Fruit fly (Drosophila melanogaster): ENCODE data around the gene CG2150.

The CG2150 gene

DNA sequence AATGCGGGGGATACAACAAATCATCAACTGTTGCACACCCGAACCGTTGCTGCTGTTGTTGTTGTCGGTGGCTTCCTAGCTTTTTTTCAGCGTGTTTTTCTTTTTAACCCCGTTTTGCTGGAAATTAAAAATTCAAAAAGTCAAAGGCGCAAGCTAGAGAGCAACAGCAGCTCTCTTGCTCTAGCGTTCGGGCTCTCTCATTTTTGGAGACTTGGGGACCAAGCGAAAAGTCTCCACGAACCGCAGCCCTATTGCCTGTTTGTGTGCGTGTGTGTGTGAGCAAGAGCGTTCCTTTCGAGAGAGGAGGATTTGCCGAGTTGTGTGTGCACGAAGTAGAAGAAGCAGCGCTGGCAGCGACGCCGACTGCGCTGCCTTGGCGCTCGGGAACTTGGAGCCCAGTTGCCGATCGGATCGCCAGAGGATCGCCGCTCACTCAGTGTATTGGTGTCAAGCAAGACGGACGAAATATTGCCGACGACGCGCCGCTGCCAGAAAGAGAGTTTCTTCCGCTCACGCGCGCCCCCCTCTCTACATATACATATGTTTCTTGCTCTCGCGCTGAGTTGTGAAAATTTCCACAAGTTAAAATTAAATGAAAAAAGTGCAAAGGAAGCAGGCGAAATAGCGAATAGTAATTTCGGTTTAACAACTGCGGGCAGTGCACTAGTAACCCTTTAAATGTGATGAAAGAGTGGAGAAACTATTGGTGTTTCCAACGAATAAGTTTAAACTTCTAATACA is 39.8 kb downstream of the CG2150 start (continued):
- TF ChIP-seq tio (GFP tag; optimal IDR thresholded peaks at IDR 0.05) (no peak), Atf6 (GFP tag; IDR thresholded peaks at IDR 0.05) (0 out of 2 replicates have a peak, but pooled peaks have one; percentile 11), CG4730 (GFP tag; IDR thresholded peaks at IDR 0.05) (no peak), her (GFP tag; optimal IDR thresholded peaks at IDR 0.05) (peak; percentile 31), peb (GFP tag; IDR thresholded peaks at IDR 0.05) (no peak), CG4360 (GFP tag; IDR thresholded peaks at IDR 0.05) (peak; percentile 95), B-H1 (GFP tag; IDR thresholded peaks at IDR 0.05) (no peak; the same call in 2 of the 3 replicates), otp (GFP tag; IDR thresholded peaks at IDR 0.05) (no peak), ttk (GFP tag; IDR thresholded peaks at IDR 0.05) (0 out of 2 replicates have a peak, but pooled peaks have one; percentile 9), ato (GFP tag; IDR thresholded peaks at IDR 0.05; ENCODE audit: partially characterized antibody) (0 out of 2 replicates have a peak, but pooled peaks have one; percentile 18), fd96Cb (tag; optimal IDR thresholded peaks at IDR 0.05) (no peak), CG32532 (GFP tag; IDR thresholded peaks at IDR 0.05) (0 out of 2 replicates have a peak, but pooled peaks have one; percentile 41), CG1603 (tag; optimal IDR thresholded peaks at IDR 0.05) (peak; percentile 15), CG12071 (GFP tag; optimal IDR thresholded peaks at IDR 0.05) (peak; percentile 19), dpn (GFP tag; optimal IDR thresholded peaks at IDR 0.05) (peak in 1 of 2 experiments; percentile 8), Scr (GFP tag; IDR thresholded peaks at IDR 0.05; ENCODE audit: partially characterized antibody) (0 out of 2 replicates have a peak, but pooled peaks have one; percentile 36), ken (GFP tag; IDR thresholded peaks at IDR 0.05) (no peak), Taf1 (GFP tag; IDR thresholded peaks at IDR 0.05) (no peak), hkb (optimal IDR thresholded peaks at IDR 0.05) (no peak), hkb (GFP tag; IDR thresholded peaks at IDR 0.05) (peak; percentile 60; the same call in 1 of the 2 replicates), NFAT (GFP tag; IDR thresholded peaks at IDR 0.05) (peak; percentile 70), CG11695 (GFP tag; IDR thresholded peaks at IDR 0.05) (0 out of 3 replicates have a peak, but pooled peaks have one; percentile 37), lov (optimal IDR thresholded peaks at IDR 0.05) (no peak), lov (GFP tag; IDR thresholded peaks at IDR 0.05) (peak; percentile 59; the same call in 1 of the 3 replicates), pros (GFP tag; optimal IDR thresholded peaks at IDR 0.05) (peak; percentile 85), CG33213 (GFP tag; optimal IDR thresholded peaks at IDR 0.05) (no peak), CG13296 (GFP tag; optimal IDR thresholded peaks at IDR 0.05) (no peak), CG18599 (GFP tag; optimal IDR thresholded peaks at IDR 0.05) (peak; percentile 29), HHEX (GFP tag; optimal IDR thresholded peaks at IDR 0.05) (no peak), chm (GFP tag; IDR thresholded peaks at IDR 0.05) (peak; percentile 69), z (GFP tag; IDR thresholded peaks at IDR 0.05) (peak; percentile 52; the same call in 1 of the 3 replicates), tna (GFP tag; IDR thresholded peaks at IDR 0.05; ENCODE audit: partially characterized antibody) (0 out of 2 replicates have a peak, but pooled peaks have one; percentile 11), PHDP (tag; optimal IDR thresholded peaks at IDR 0.05) (no peak), lola (GFP tag; optimal IDR thresholded peaks at IDR 0.05) (no peak), mirr (GFP tag; optimal IDR thresholded peaks at IDR 0.05) (peak; percentile 5), CG1832 (GFP tag; optimal IDR thresholded peaks at IDR 0.05) (peak; percentile 51), Opbp (GFP tag; IDR thresholded peaks at IDR 0.05; ENCODE audit: partially characterized antibody) (0 out of 3 replicates have a peak, but pooled peaks have one; percentile 23), Drgx (GFP tag; IDR thresholded peaks at IDR 0.05) (peak; percentile 20; the same call in 1 of the 2 replicates), pfk (GFP tag; optimal IDR thresholded peaks at IDR 0.05) (peak; percentile 13), chn (GFP tag; optimal IDR thresholded peaks at IDR 0.05) (no peak), tll (GFP tag; optimal IDR thresholded peaks at IDR 0.05) (peak in 1 of 2 experiments; percentile 11), stc (GFP tag; IDR thresholded peaks at IDR 0.05) (peak; percentile 9; the same call in 1 of the 2 replicates), sens (GFP tag) (peak; percentile 32), rib (GFP tag; IDR thresholded peaks at IDR 0.05) (0 out of 2 replicates have a peak, but pooled peaks have one; percentile 15), CG34422 (GFP tag; IDR thresholded peaks at IDR 0.05) (peak; percentile 43; the same call in 1 of the 3 replicates), ci (GFP tag; IDR thresholded peaks at IDR 0.05) (peak; percentile 70; the same call in 2 of the 3 replicates), caup (GFP tag; optimal IDR thresholded peaks at IDR 0.05; ENCODE audit: severe bottlenecking) (peak; percentile 9), CG7745 (tag; optimal IDR thresholded peaks at IDR 0.05) (no peak)

Data from whole organism, embryonic.